Worm (Caenorhabditis elegans) whole organism, L3 larva: ENCODE measurements around the gene Y42G9A.3.

Source experiments
- R02D3.7 ChIP-seq: fragments of 150-350 bp; optimal IDR thresholded peaks from 2 replicates; lab custom pipeline; 2014; ENCODE audit warnings: missing biosample characterization, missing genetic modification characterization
- ZK546.5 ChIP-seq: sonication (generic microtip); optimal IDR thresholded peaks from 2 replicates; lab custom pipeline; 2017; ENCODE audit warnings: missing biosample characterization, missing genetic modification characterization
- aly-2 ChIP-seq: fragments of 150-350 bp; optimal IDR thresholded peaks from 2 replicates; lab custom pipeline; 2014; ENCODE audit warnings: missing biosample characterization, missing genetic modification characterization
- ceh-16 ChIP-seq: sonication (generic microtip); optimal IDR thresholded peaks from 2 replicates; lab custom pipeline; 2017; ENCODE audit warnings: missing biosample characterization, missing genetic modification characterization
- ceh-28 ChIP-seq: fragments of 150-350 bp; optimal IDR thresholded peaks from 2 replicates; lab custom pipeline; 2014; ENCODE audit warnings: missing biosample characterization, missing genetic modification reagents, missing genetic modification characterization
- ceh-82 ChIP-seq: fragments of 150-350 bp; optimal IDR thresholded peaks from 2 replicates; lab custom pipeline; 2014; ENCODE audit warnings: missing biosample characterization, missing genetic modification characterization
- ceh-9 ChIP-seq: sonication (generic microtip); optimal IDR thresholded peaks from 2 replicates; lab custom pipeline; 2018; ENCODE audit warnings: missing biosample characterization, missing genetic modification characterization
- daf-12 ChIP-seq: fragments of 150-350 bp; optimal IDR thresholded peaks from 2 replicates; lab custom pipeline; 2014; ENCODE audit warnings: missing biosample characterization, missing genetic modification reagents, missing genetic modification characterization
- egl-27 ChIP-seq: sonication (generic microtip); optimal IDR thresholded peaks from 4 replicates; lab custom pipeline; 2017; ENCODE audit warnings: missing biosample characterization, missing genetic modification reagents, missing genetic modification characterization
- egl-5 ChIP-seq: fragments of 150-350 bp; optimal IDR thresholded peaks from 2 replicates; lab custom pipeline; 2017; ENCODE audit warnings: missing biosample characterization, missing genetic modification reagents, missing genetic modification characterization, inconsistent platforms
- elt-1 ChIP-seq: fragments of 150-350 bp; optimal IDR thresholded peaks from 2 replicates; lab custom pipeline; 2014; ENCODE audit warnings: missing biosample characterization, missing genetic modification characterization
- elt-2 ChIP-seq: sonication (generic microtip); optimal IDR thresholded peaks from 2 replicates; lab custom pipeline; 2016; ENCODE audit warnings: missing genetic modification reagents, mild to moderate bottlenecking, missing genetic modification characterization, missing compliant biosample characterization
- eor-1 ChIP-seq, 2 experiments: fragments of 150-350 bp; optimal IDR thresholded peaks; 2 replicates each; lab custom pipeline; 2014 to 2018; ENCODE audit warnings: missing biosample characterization in 2 of 2, missing genetic modification characterization in 2 of 2
- fkh-10 ChIP-seq: sonication (generic microtip); optimal IDR thresholded peaks from 2 replicates; lab custom pipeline; 2017; ENCODE audit warnings: missing biosample characterization, missing genetic modification reagents, missing genetic modification characterization
- fos-1 ChIP-seq: fragments of 150-350 bp; optimal IDR thresholded peaks from 2 replicates; lab custom pipeline; 2014; ENCODE audit warnings: missing biosample characterization, missing genetic modification characterization
- jun-1 ChIP-seq: fragments of 150-350 bp; optimal IDR thresholded peaks from 2 replicates; lab custom pipeline; 2014; ENCODE audit warnings: missing biosample characterization, missing genetic modification reagents, missing genetic modification characterization
- lin-15B ChIP-seq: fragments of 150-350 bp; optimal IDR thresholded peaks from 2 replicates; lab custom pipeline; 2014; ENCODE audit warnings: missing biosample characterization, missing genetic modification characterization
- lin-39 ChIP-seq: fragments of 150-350 bp; optimal IDR thresholded peaks from 2 replicates; lab custom pipeline; 2018; ENCODE audit warnings: missing biosample characterization, missing genetic modification reagents, missing genetic modification characterization
- lsy-12 ChIP-seq: sonication (generic microtip); optimal IDR thresholded peaks from 2 replicates; lab custom pipeline; 2016; ENCODE audit warnings: mild to moderate bottlenecking, missing genetic modification characterization, missing compliant biosample characterization
- mdl-1 ChIP-seq: fragments of 150-350 bp; optimal IDR thresholded peaks from 2 replicates; lab custom pipeline; 2014; ENCODE audit warnings: missing biosample characterization, missing genetic modification characterization
- mml-1 ChIP-seq: fragments of 150-350 bp; sonication (generic microtip); optimal IDR thresholded peaks from 3 replicates; lab custom pipeline; 2014; ENCODE audit warnings: missing biosample characterization, missing genetic modification characterization
- nfya-1 ChIP-seq: sonication (generic microtip); optimal IDR thresholded peaks from 2 replicates; lab custom pipeline; 2017; ENCODE audit warnings: missing genetic modification characterization, mild to moderate bottlenecking, missing compliant biosample characterization, antibody characterized with exemption, moderate library complexity; ENCODE audit not compliant: insufficient read depth
- nhr-11 ChIP-seq: fragments of 150-350 bp; optimal IDR thresholded peaks from 2 replicates; lab custom pipeline; 2014; ENCODE audit warnings: missing biosample characterization, missing genetic modification characterization
- nhr-23 ChIP-seq: fragments of 150-350 bp; optimal IDR thresholded peaks from 2 replicates; lab custom pipeline; 2014; ENCODE audit warnings: missing biosample characterization, missing genetic modification reagents, missing genetic modification characterization
- nhr-25 ChIP-seq: sonication (generic microtip); optimal IDR thresholded peaks from 2 replicates; lab custom pipeline; 2017; ENCODE audit warnings: missing biosample characterization, missing genetic modification characterization
- nhr-28 ChIP-seq: fragments of 150-350 bp; optimal IDR thresholded peaks from 2 replicates; lab custom pipeline; 2014; ENCODE audit warnings: missing biosample characterization, missing genetic modification characterization
- nhr-43 ChIP-seq: sonication (generic microtip); optimal IDR thresholded peaks from 2 replicates; lab custom pipeline; 2016; ENCODE audit warnings: mild to moderate bottlenecking, missing genetic modification characterization, missing compliant biosample characterization; ENCODE audit not compliant: poor library complexity, severe bottlenecking
- nhr-67 ChIP-seq: fragments of 150-350 bp; optimal IDR thresholded peaks from 2 replicates; lab custom pipeline; 2014; ENCODE audit warnings: missing biosample characterization, missing genetic modification characterization
- nhr-76 ChIP-seq: fragments of 150-350 bp; sonication (generic microtip); optimal IDR thresholded peaks from 5 replicates; lab custom pipeline; 2014; ENCODE audit warnings: missing biosample characterization, missing genetic modification characterization
- nhr-77 ChIP-seq: fragments of 150-350 bp; optimal IDR thresholded peaks from 2 replicates; lab custom pipeline; 2014; ENCODE audit warnings: missing biosample characterization, missing genetic modification characterization
- pha-4 ChIP-seq: fragments of 150-350 bp; optimal IDR thresholded peaks from 2 replicates; lab custom pipeline; 2014; ENCODE audit warnings: missing biosample characterization, missing genetic modification reagents, missing genetic modification characterization
- pqm-1 ChIP-seq: fragments of 150-350 bp; optimal IDR thresholded peaks from 2 replicates; lab custom pipeline; 2017; ENCODE audit warnings: missing biosample characterization, missing genetic modification characterization, inconsistent platforms
- sea-2 ChIP-seq: fragments of 150-350 bp; sonication (generic microtip); optimal IDR thresholded peaks from 4 replicates; lab custom pipeline; 2014; ENCODE audit warnings: missing biosample characterization, missing genetic modification reagents, missing genetic modification characterization
- skn-1 ChIP-seq: fragments of 150-350 bp; optimal IDR thresholded peaks from 2 replicates; lab custom pipeline; 2014; ENCODE audit warnings: missing biosample characterization, missing genetic modification characterization
- unc-39 ChIP-seq: sonication (generic microtip); optimal IDR thresholded peaks from 4 replicates; lab custom pipeline; 2017; ENCODE audit warnings: missing biosample characterization, missing genetic modification characterization
- zag-1 ChIP-seq: fragments of 150-350 bp; optimal IDR thresholded peaks from 2 replicates; lab custom pipeline; 2014; ENCODE audit warnings: missing biosample characterization, missing genetic modification characterization
- ztf-4 ChIP-seq: fragments of 150-350 bp; optimal IDR thresholded peaks from 2 replicates; lab custom pipeline; 2014; ENCODE audit warnings: missing biosample characterization, missing genetic modification characterization

Gene Y42G9A.3

ce11 chrIII:6145896-6146295, at the start of gene Y42G9A.3:
Gene Y42G9A.3, plus strand, starts transcription at chrIII:6146258.
- TF ChIP-seq skn-1 (tag; lab: Kevin White, UChicago): peak; percentile 89
- TF ChIP-seq nhr-28: no peak
- TF ChIP-seq ztf-4: no peak
- no peak for TF ChIP-seq ceh-82 (tag; lab: Kevin White, UChicago)
- no peak for TF ChIP-seq R02D3.7 (tag; lab: Kevin White, UChicago)
- TF ChIP-seq lin-39 (tag; lab: Kevin White, UChicago): no peak
- no peak for TF ChIP-seq zag-1 (tag; lab: Kevin White, UChicago)
- TF ChIP-seq ceh-16 (tag; lab: Kevin White, UChicago): no peak
- TF ChIP-seq lsy-12 (tag; lab: Kevin White, UChicago): no peak
- peak; percentile 17 for TF ChIP-seq elt-2 (tag; lab: Kevin White, UChicago)
- TF ChIP-seq nhr-23 (tag; lab: Kevin White, UChicago): peak; percentile 10
- no peak for TF ChIP-seq ceh-28 (tag; lab: Kevin White, UChicago)
- no peak for TF ChIP-seq sea-2 (GFP tag; lab: Kevin White, UChicago)
- TF ChIP-seq egl-27 (tag; lab: Kevin White, UChicago): no peak
- TF ChIP-seq eor-1 (tag; optimal IDR thresholded peaks at IDR 0.05; lab: Kevin White, UChicago): no peak
- TF ChIP-seq jun-1 (tag; lab: Kevin White, UChicago): peak; percentile 3
- TF ChIP-seq pqm-1 (tag; lab: Kevin White, UChicago): no peak

ce11 chrIII:6102762-6103161, 43.3 kb upstream of the Y42G9A.3 start, which contains the start of gene C05D10.4:
Gene C05D10.4, minus strand, starts transcription at chrIII:6102862.
- TF ChIP-seq aly-2: no peak
- no peak for TF ChIP-seq nhr-77
- TF ChIP-seq nhr-67: no peak
- no peak for TF ChIP-seq nhr-28
- TF ChIP-seq nhr-76: no peak
- no peak for TF ChIP-seq sea-2 (GFP tag; lab: Kevin White, UChicago)
- TF ChIP-seq nhr-11 (tag; lab: Kevin White, UChicago): no peak
- TF ChIP-seq jun-1 (tag; lab: Kevin White, UChicago): no peak
- TF ChIP-seq unc-39 (tag; lab: Kevin White, UChicago): no peak
- no peak for TF ChIP-seq pha-4 (tag; lab: Kevin White, UChicago)
- TF ChIP-seq egl-27 (tag; lab: Kevin White, UChicago): no peak
- TF ChIP-seq ceh-16 (tag; lab: Kevin White, UChicago): no peak
- TF ChIP-seq nhr-25: no peak
- no peak for TF ChIP-seq lin-15B (tag; lab: Kevin White, UChicago)
- no peak for TF ChIP-seq mdl-1
- no peak for TF ChIP-seq elt-1 (tag; lab: Kevin White, UChicago)
- TF ChIP-seq nhr-23 (tag; lab: Kevin White, UChicago): no peak
- TF ChIP-seq fkh-10 (GFP tag; lab: Kevin White, UChicago): no peak
- TF ChIP-seq fos-1: no peak

- peak; percentile 31 for TF ChIP-seq egl-5 (tag; lab: Kevin White, UChicago)
- TF ChIP-seq R02D3.7 (tag; lab: Kevin White, UChicago): no peak
These were observed 40.2 kb upstream of the Y42G9A.3 start for ce11 chrIII:6105897-6106296.

ce11 chrIII:6110187-6110586, 35.9 kb upstream of the Y42G9A.3 start:
- TF ChIP-seq mml-1: no peak
- TF ChIP-seq daf-12: no peak
- TF ChIP-seq ceh-28 (tag; lab: Kevin White, UChicago): no peak
- no peak for TF ChIP-seq mdl-1
- no peak for TF ChIP-seq R02D3.7 (tag; lab: Kevin White, UChicago)
- no peak for TF ChIP-seq ztf-4
- TF ChIP-seq lin-15B (tag; lab: Kevin White, UChicago): no peak
- TF ChIP-seq ZK546.5 (tag; lab: Kevin White, UChicago): no peak
- TF ChIP-seq jun-1 (tag; lab: Kevin White, UChicago): no peak
- no peak for TF ChIP-seq nhr-11 (tag; lab: Kevin White, UChicago)
- TF ChIP-seq fkh-10 (GFP tag; lab: Kevin White, UChicago): no peak
- no peak for TF ChIP-seq aly-2
- no peak for TF ChIP-seq nhr-43 (tag; lab: Kevin White, UChicago)
- no peak for TF ChIP-seq nfya-1 (tag; lab: Kevin White, UChicago)
- TF ChIP-seq lsy-12 (tag; lab: Kevin White, UChicago): no peak
- TF ChIP-seq ceh-9: no peak
- TF ChIP-seq nhr-77: no peak
- TF ChIP-seq sea-2 (GFP tag; lab: Kevin White, UChicago): no peak
